Fruit fly (Drosophila melanogaster) whole organism, pupa: Measurements from ENCODE around the gene Imp.

Source experiments
- CG10348 ChIP-seq: fragments of 200-800 bp; sonication (Bioruptor generic); IDR thresholded peaks from 2 replicates; pipeline ENCODE4 v1.3.6; 2022; ENCODE audit warnings: missing biosample characterization, missing genetic modification characterization
- CG12605 ChIP-seq: fragments of 200-800 bp; sonication (Bioruptor generic); IDR thresholded peaks from 2 replicates; pipeline ENCODE4 v1.3.6; 2022; ENCODE audit warnings: missing biosample characterization, missing genetic modification characterization
- CG15710 ChIP-seq: fragments of 200-800 bp; sonication (Bioruptor generic); optimal IDR thresholded peaks from 2 replicates; lab custom pipeline; 2018; ENCODE audit warnings: missing biosample characterization, mild to moderate bottlenecking, missing genetic modification characterization, moderate library complexity
- CG17806 ChIP-seq: fragments of 200-800 bp; sonication (Bioruptor generic); optimal IDR thresholded peaks from 2 replicates; lab custom pipeline; 2018; ENCODE audit warnings: missing biosample characterization, mild to moderate bottlenecking, missing genetic modification characterization, moderate library complexity
- CG34367 ChIP-seq: fragments of 200-800 bp; sonication (Bioruptor generic); optimal IDR thresholded peaks from 2 replicates; lab custom pipeline; 2018; ENCODE audit warnings: missing biosample characterization, mild to moderate bottlenecking, missing genetic modification characterization
- CG4496 ChIP-seq: fragments of 200-800 bp; sonication (Bioruptor generic); IDR thresholded peaks from 3 replicates; pipeline ENCODE4 v1.3.6; 2022; ENCODE audit warnings: missing biosample characterization, missing genetic modification characterization
- CG8159 ChIP-seq: fragments of 200-800 bp; sonication (Bioruptor generic); optimal IDR thresholded peaks from 3 replicates; lab custom pipeline; 2018; ENCODE audit warnings: missing biosample characterization, mild to moderate bottlenecking, missing genetic modification characterization, moderate library complexity
- CG8301 ChIP-seq: fragments of 200-800 bp; sonication (Bioruptor generic); optimal IDR thresholded peaks from 2 replicates; lab custom pipeline; 2018; ENCODE audit warnings: missing biosample characterization, mild to moderate bottlenecking, missing genetic modification characterization
- CG9948 ChIP-seq: fragments of 200-800 bp; sonication (Bioruptor generic); optimal IDR thresholded peaks from 2 replicates; lab custom pipeline; 2018; ENCODE audit warnings: missing biosample characterization, mild to moderate bottlenecking, missing genetic modification characterization, moderate library complexity
- D1 ChIP-seq: fragments of 200-800 bp; sonication (Bioruptor generic); optimal IDR thresholded peaks from 2 replicates; lab custom pipeline; 2018; ENCODE audit warnings: missing biosample characterization, mild to moderate bottlenecking, missing genetic modification characterization, moderate library complexity
- EcR ChIP-seq: fragments of 200-800 bp; sonication (Bioruptor generic); optimal IDR thresholded peaks from 3 replicates; lab custom pipeline; 2019; ENCODE audit warnings: missing biosample characterization, missing genetic modification characterization, mild to moderate bottlenecking, moderate library complexity, missing genetic modification reagents
- Ets98B ChIP-seq: fragments of 200-800 bp; sonication (Bioruptor generic); IDR thresholded peaks from 2 replicates; pipeline ENCODE4 v1.3.6; 2022; ENCODE audit warnings: missing biosample characterization, missing genetic modification characterization
- Pif1A ChIP-seq: fragments of 200-800 bp; sonication (Bioruptor generic); optimal IDR thresholded peaks from 3 replicates; lab custom pipeline; 2016; ENCODE audit warnings: missing biosample characterization, missing genetic modification characterization
- gl ChIP-seq: fragments of 200-800 bp; sonication (Bioruptor generic); optimal IDR thresholded peaks from 2 replicates; lab custom pipeline; 2018; ENCODE audit warnings: missing biosample characterization, mild to moderate bottlenecking, missing genetic modification characterization

dm6 chrX:10802457-10803378, 21.4 kb downstream of the Imp start:
- TF ChIP-seq Pif1A (GFP tag; lab: Kevin White, UChicago) (no peak), CG8159 (tag; lab: Kevin White, UChicago) (peak; percentile 78), Ets98B (0 out of 2 replicates have a peak, but pooled peaks have one; percentile 7), EcR (GFP tag; lab: Kevin White, UChicago) (peak; percentile 38), CG15710 (peak; percentile 67), CG10348 (GFP tag; lab: Robert Waterston, UW) (no peak), CG34367 (tag; lab: Kevin White, UChicago) (peak; percentile 47), CG4496 (GFP tag; lab: Robert Waterston, UW) (peak; percentile 72), D1 (no peak), CG12605 (GFP tag; lab: Robert Waterston, UW) (peak; percentile 16; the same call in 1 of the 2 replicates), CG9948 (tag; lab: Kevin White, UChicago) (peak; percentile 72), CG8301 (tag; lab: Kevin White, UChicago) (peak; percentile 26), CG17806 (tag; lab: Kevin White, UChicago) (peak; percentile 55), gl (no peak)
